Worm (Caenorhabditis elegans): ENCODE measurements around the gene srx-110.

DNA sequence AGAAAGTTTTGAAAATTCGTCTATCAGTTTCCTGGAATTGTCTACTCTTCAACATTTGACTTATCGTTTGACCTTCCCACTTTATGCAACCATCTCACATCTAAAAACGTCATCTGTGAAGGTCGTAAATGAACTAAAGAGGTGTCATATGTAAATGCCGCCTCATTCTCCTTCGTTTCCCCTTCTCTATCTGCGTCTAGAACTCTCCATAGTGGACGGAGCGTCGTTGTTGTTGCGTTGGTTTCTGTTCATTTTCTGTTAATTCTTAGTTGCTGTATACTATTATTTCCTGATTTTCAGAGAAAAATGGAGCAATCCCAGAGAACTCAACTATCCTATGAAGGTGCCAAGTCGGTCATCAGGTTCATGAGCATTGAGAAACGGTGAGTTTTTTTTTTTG, 7.6 kb downstream of the srx-110 start, which contains the start of gene fbxc-52:
- TF ChIP-seq skn-1 (tag; optimal IDR thresholded peaks at IDR 0.05) (no peak), nhr-11 (tag; optimal IDR thresholded peaks at IDR 0.05) (no peak), mab-9 (GFP tag; IDR thresholded peaks at IDR 0.05) (no peak), ztf-11 (tag; optimal IDR thresholded peaks at IDR 0.05) (no peak), tbx-2 (tag; optimal IDR thresholded peaks at IDR 0.05) (no peak), ces-1 (GFP tag; optimal IDR thresholded peaks at IDR 0.05) (no peak), lin-39 (tag; optimal IDR thresholded peaks at IDR 0.05) (no peak), ama-1 (optimal IDR thresholded peaks at IDR 0.05) (no peak), fos-1 (tag; optimal IDR thresholded peaks at IDR 0.05) (no peak), ceh-63 (GFP tag; optimal IDR thresholded peaks at IDR 0.05) (no peak), ztf-4 (tag; optimal IDR thresholded peaks at IDR 0.05) (no peak)

All from whole organism, L1 larva.